Fruit fly (Drosophila melanogaster) whole organism, embryonic: Measurements from ENCODE around the gene CG9986.

Source experiments
- Abd-B ChIP-seq: fragments of 200-800 bp; sonication (Bioruptor generic); optimal IDR thresholded peaks from 2 replicates; lab custom pipeline; 2018; ENCODE audit warnings: missing biosample characterization, mild to moderate bottlenecking, missing genetic modification characterization, moderate library complexity
- CG12104 ChIP-seq: fragments of 200-800 bp; sonication (Bioruptor generic); optimal IDR thresholded peaks from 3 replicates; lab custom pipeline; 2016; ENCODE audit warnings: missing biosample characterization, missing genetic modification characterization
- CG12155 ChIP-seq: fragments of 200-800 bp; sonication (Bioruptor generic); optimal IDR thresholded peaks from 3 replicates; lab custom pipeline; 2016; ENCODE audit warnings: missing biosample characterization, missing genetic modification characterization
- CG12219 ChIP-seq: fragments of 200-800 bp; sonication (Bioruptor generic); optimal IDR thresholded peaks from 3 replicates; lab custom pipeline; 2018; ENCODE audit warnings: missing biosample characterization, mild to moderate bottlenecking, missing genetic modification characterization
- CG12391 ChIP-seq: fragments of 200-800 bp; sonication (Bioruptor generic); optimal IDR thresholded peaks from 3 replicates; lab custom pipeline; 2018; ENCODE audit warnings: missing biosample characterization, mild to moderate bottlenecking, missing genetic modification characterization, moderate library complexity
- CG14014 ChIP-seq: fragments of 200-800 bp; sonication (Bioruptor generic); IDR thresholded peaks from 2 replicates; pipeline ENCODE4 v1.3.6; 2022; ENCODE audit warnings: missing biosample characterization, missing genetic modification characterization
- CG15601 ChIP-seq: fragments of 200-800 bp; sonication (Bioruptor generic); optimal IDR thresholded peaks from 3 replicates; lab custom pipeline; 2019; ENCODE audit warnings: missing biosample characterization, mild to moderate bottlenecking, missing genetic modification characterization, moderate library complexity
- CG15696 ChIP-seq: fragments of 200-800 bp; sonication (Bioruptor generic); optimal IDR thresholded peaks from 2 replicates; lab custom pipeline; 2019; ENCODE audit warnings: missing biosample characterization, mild to moderate bottlenecking, missing genetic modification characterization, moderate library complexity
- CG1603 ChIP-seq: fragments of 200-800 bp; sonication (Bioruptor generic); optimal IDR thresholded peaks from 2 replicates; lab custom pipeline; 2019; ENCODE audit warnings: missing biosample characterization, mild to moderate bottlenecking, missing genetic modification characterization, moderate library complexity
- CG17359 ChIP-seq: fragments of 200-800 bp; sonication (Bioruptor generic); optimal IDR thresholded peaks from 3 replicates; lab custom pipeline; 2018; ENCODE audit warnings: missing biosample characterization, mild to moderate bottlenecking, missing genetic modification characterization, moderate library complexity
- CG18011 ChIP-seq: fragments of 200-800 bp; sonication (Bioruptor generic); optimal IDR thresholded peaks from 2 replicates; lab custom pipeline; 2017; ENCODE audit warnings: missing biosample characterization, missing genetic modification characterization, mild to moderate bottlenecking, moderate library complexity, missing genotype
- CG18476 ChIP-seq: fragments of 200-800 bp; sonication (Bioruptor generic); optimal IDR thresholded peaks from 2 replicates; lab custom pipeline; 2016; ENCODE audit warnings: missing biosample characterization, mild to moderate bottlenecking, missing genetic modification characterization
- CG2120 ChIP-seq: fragments of 200-800 bp; sonication (Bioruptor generic); optimal IDR thresholded peaks from 3 replicates; lab custom pipeline; 2016; ENCODE audit warnings: missing biosample characterization, missing genetic modification characterization
- CG30020 ChIP-seq: fragments of 200-800 bp; optimal IDR thresholded peaks from 2 replicates; lab custom pipeline; 2019; ENCODE audit warnings: missing biosample characterization, mild to moderate bottlenecking, missing genetic modification characterization, moderate library complexity
- CG3065 ChIP-seq: fragments of 200-800 bp; sonication (Bioruptor generic); optimal IDR thresholded peaks from 2 replicates; lab custom pipeline; 2016; ENCODE audit warnings: missing biosample characterization, missing genetic modification characterization
- CG31224 ChIP-seq: fragments of 200-800 bp; sonication (Bioruptor generic); IDR thresholded peaks from 2 replicates; pipeline ENCODE4 v1.3.6; 2022; ENCODE audit warnings: missing biosample characterization, missing genetic modification characterization
- CG3281 ChIP-seq: fragments of 200-800 bp; sonication (Bioruptor generic); optimal IDR thresholded peaks from 3 replicates; lab custom pipeline; 2017; ENCODE audit warnings: missing biosample characterization, mild to moderate bottlenecking, missing genetic modification characterization
- CG4328 ChIP-seq: fragments of 200-800 bp; sonication (Bioruptor generic); optimal IDR thresholded peaks from 3 replicates; lab custom pipeline; 2017; ENCODE audit warnings: missing biosample characterization, missing genetic modification reagents, missing genetic modification characterization
- CG43689 ChIP-seq: fragments of 200-800 bp; sonication (Bioruptor generic); IDR thresholded peaks from 2 replicates; pipeline ENCODE4 v1.3.6; 2022; ENCODE audit warnings: missing biosample characterization, missing genetic modification characterization
- CG6791 ChIP-seq: fragments of 200-800 bp; sonication (Bioruptor generic); IDR thresholded peaks from 3 replicates; pipeline ENCODE4 v1.3.6; 2022; ENCODE audit warnings: missing biosample characterization, missing genetic modification characterization; ENCODE audit not compliant: partially characterized antibody
- CG8281 ChIP-seq: fragments of 200-800 bp; sonication (Bioruptor generic); optimal IDR thresholded peaks from 2 replicates; lab custom pipeline; 2018; ENCODE audit warnings: missing biosample characterization, mild to moderate bottlenecking, missing genetic modification characterization, moderate library complexity
- CG8924 ChIP-seq: fragments of 200-800 bp; optimal IDR thresholded peaks from 3 replicates; lab custom pipeline; 2019; ENCODE audit warnings: missing biosample characterization, mild to moderate bottlenecking, missing genetic modification characterization, moderate library complexity
- CoRest ChIP-seq: fragments of 200-800 bp; sonication (Bioruptor generic); optimal IDR thresholded peaks from 3 replicates; lab custom pipeline; 2018; ENCODE audit warnings: missing biosample characterization, mild to moderate bottlenecking, missing genetic modification characterization, moderate library complexity
- Dbx ChIP-seq: fragments of 200-800 bp; sonication (Bioruptor generic); IDR thresholded peaks from 3 replicates; pipeline ENCODE4 v1.3.6; 2022; ENCODE audit warnings: missing biosample characterization, missing genetic modification characterization
- Dip2 ChIP-seq: fragments of 200-800 bp; sonication (Bioruptor generic); IDR thresholded peaks from 2 replicates; pipeline ENCODE4 v1.3.6; 2022; ENCODE audit warnings: missing biosample characterization, missing genetic modification characterization
- ERR ChIP-seq: fragments of 200-800 bp; sonication (Bioruptor generic); optimal IDR thresholded peaks from 2 replicates; lab custom pipeline; 2016; ENCODE audit warnings: missing biosample characterization, missing genetic modification characterization
- HHEX ChIP-seq: fragments of 200-800 bp; sonication (Bioruptor generic); optimal IDR thresholded peaks from 3 replicates; lab custom pipeline; 2017; ENCODE audit warnings: missing biosample characterization, mild to moderate bottlenecking, missing genetic modification characterization, missing genetic modification reagents
- HmgZ ChIP-seq: fragments of 200-800 bp; sonication (Bioruptor generic); optimal IDR thresholded peaks from 2 replicates; lab custom pipeline; 2018; ENCODE audit warnings: missing biosample characterization, mild to moderate bottlenecking, missing genetic modification characterization
- Meics ChIP-seq: fragments of 200-800 bp; sonication (Bioruptor generic); optimal IDR thresholded peaks from 2 replicates; lab custom pipeline; 2017; ENCODE audit warnings: missing biosample characterization, mild to moderate bottlenecking, missing genetic modification characterization
- Nf-YB ChIP-seq: fragments of 200-800 bp; sonication (Bioruptor generic); optimal IDR thresholded peaks from 3 replicates; lab custom pipeline; 2019; ENCODE audit warnings: missing biosample characterization, mild to moderate bottlenecking, missing genetic modification characterization, moderate library complexity
- Pdp1 ChIP-seq, 2 experiments: fragments of 200-800 bp; sonication (Bioruptor generic); optimal IDR thresholded peaks; 3 replicates each; lab custom pipeline; 2016; ENCODE audit warnings: missing biosample characterization in 2 of 2, missing genetic modification characterization in 2 of 2, mild to moderate bottlenecking in 1 of 2, moderate library complexity in 1 of 2
- Side ChIP-seq: fragments of 200-800 bp; sonication (Bioruptor generic); optimal IDR thresholded peaks from 2 replicates; lab custom pipeline; 2016; ENCODE audit warnings: missing biosample characterization, missing genetic modification characterization
- Taf1 ChIP-seq: fragments of 200-800 bp; sonication (Bioruptor generic); IDR thresholded peaks from 2 replicates; pipeline ENCODE4 v1.3.6; 2022; ENCODE audit warnings: missing biosample characterization, missing genetic modification characterization
- bbx ChIP-seq: fragments of 200-800 bp; sonication (Bioruptor generic); IDR thresholded peaks from 2 replicates; pipeline ENCODE4 v1.3.6; 2022; ENCODE audit warnings: missing biosample characterization, missing genetic modification characterization; ENCODE audit not compliant: partially characterized antibody
- bcd ChIP-seq: fragments of 200-800 bp; sonication (Bioruptor generic); optimal IDR thresholded peaks from 2 replicates; lab custom pipeline; 2017; ENCODE audit warnings: missing biosample characterization, mild to moderate bottlenecking, missing genetic modification characterization
- btn ChIP-seq: fragments of 200-800 bp; sonication (Bioruptor generic); optimal IDR thresholded peaks from 2 replicates; lab custom pipeline; 2016; ENCODE audit warnings: missing biosample characterization, missing genetic modification characterization
- chm ChIP-seq: fragments of 200-800 bp; sonication (Bioruptor generic); IDR thresholded peaks from 2 replicates; pipeline ENCODE4 v1.3.6; 2022; ENCODE audit warnings: missing biosample characterization, missing genetic modification characterization
- chn ChIP-seq: fragments of 200-800 bp; sonication (Bioruptor generic); optimal IDR thresholded peaks from 2 replicates; lab custom pipeline; 2016; ENCODE audit warnings: missing biosample characterization, missing genetic modification characterization
- eve ChIP-seq, 2 experiments: fragments of >200 bp; optimal IDR thresholded peaks; 2 replicates each; lab custom pipeline; 2017; ENCODE audit warnings: missing biosample characterization in 2 of 2, missing genetic modification characterization in 2 of 2
- exex ChIP-seq: fragments of 200-800 bp; sonication (Bioruptor generic); optimal IDR thresholded peaks from 4 replicates; lab custom pipeline; 2018; ENCODE audit warnings: missing biosample characterization, mild to moderate bottlenecking, missing genetic modification characterization, moderate library complexity
- maf-S ChIP-seq: fragments of 200-800 bp; sonication (Bioruptor generic); optimal IDR thresholded peaks from 2 replicates; lab custom pipeline; 2016; ENCODE audit warnings: missing biosample characterization, missing genetic modification characterization
- oc ChIP-seq: fragments of 200-800 bp; sonication (Bioruptor generic); optimal IDR thresholded peaks from 2 replicates; lab custom pipeline; 2018; ENCODE audit warnings: missing biosample characterization, mild to moderate bottlenecking, missing genetic modification characterization, moderate library complexity
- phol ChIP-seq: fragments of 200-800 bp; sonication (Bioruptor generic); optimal IDR thresholded peaks from 3 replicates; lab custom pipeline; 2018; ENCODE audit warnings: missing biosample characterization, mild to moderate bottlenecking, missing genetic modification characterization, moderate library complexity
- schlank ChIP-seq: fragments of 200-800 bp; sonication (Bioruptor generic); optimal IDR thresholded peaks from 2 replicates; lab custom pipeline; 2018; ENCODE audit warnings: missing biosample characterization, mild to moderate bottlenecking, missing genetic modification characterization
- sim ChIP-seq: fragments of 200-800 bp; sonication (Bioruptor generic); IDR thresholded peaks from 2 replicates; pipeline ENCODE4 v1.3.6; 2022; ENCODE audit warnings: missing biosample characterization, missing genetic modification characterization
- so ChIP-seq: fragments of 200-800 bp; sonication (Bioruptor generic); IDR thresholded peaks from 3 replicates; pipeline ENCODE4 v1.3.6; 2022; ENCODE audit warnings: missing biosample characterization, missing genetic modification characterization
- ssp ChIP-seq: fragments of 200-800 bp; sonication (Bioruptor generic); IDR thresholded peaks from 2 replicates; pipeline ENCODE4 v1.3.6; 2022; ENCODE audit warnings: missing biosample characterization, missing genetic modification characterization
- stc ChIP-seq: fragments of 200-800 bp; sonication (Bioruptor generic); IDR thresholded peaks from 2 replicates; pipeline ENCODE4 v1.3.6; 2022; ENCODE audit warnings: missing biosample characterization, missing genetic modification characterization
- sug ChIP-seq: fragments of 200-800 bp; optimal IDR thresholded peaks from 2 replicates; lab custom pipeline; 2019; ENCODE audit warnings: missing biosample characterization, mild to moderate bottlenecking, missing genetic modification characterization, moderate library complexity
- trem ChIP-seq: fragments of 200-800 bp; optimal IDR thresholded peaks from 3 replicates; lab custom pipeline; 2019; ENCODE audit warnings: missing biosample characterization, mild to moderate bottlenecking, missing genetic modification characterization, moderate library complexity
- yki ChIP-seq: fragments of >200 bp; optimal IDR thresholded peaks from 3 replicates; lab custom pipeline; 2018

Gene CG9986

dm6 chr3R:28631753-28632152, 25.9 kb downstream of the CG9986 start (continued):
- TF ChIP-seq Nf-YB (GFP tag; lab: Kevin White, UChicago) (no peak), trem (peak; percentile 46), CG12391 (tag; lab: Kevin White, UChicago) (peak; percentile 49), oc (tag; lab: Kevin White, UChicago) (no peak), ssp (0 out of 2 replicates have a peak, but pooled peaks have one; percentile 32), CG6791 (GFP tag; lab: Robert Waterston, UW) (no peak), sim (GFP tag; lab: Robert Waterston, UW) (no peak), HmgZ (tag; lab: Kevin White, UChicago) (no peak), CG4328 (GFP tag; lab: Kevin White, UChicago) (no peak), ERR (GFP tag; lab: Kevin White, UChicago) (no peak), CoRest (tag; lab: Kevin White, UChicago) (peak; percentile 26), CG14014 (GFP tag; lab: Robert Waterston, UW) (no peak), chn (GFP tag; lab: Kevin White, UChicago) (no peak), CG3281 (GFP tag; lab: Kevin White, UChicago) (peak; percentile 49), CG17359 (tag; lab: Kevin White, UChicago) (peak; percentile 66), btn (GFP tag; lab: Kevin White, UChicago) (peak; percentile 62), sug (no peak), eve (GFP tag; optimal IDR thresholded peaks at IDR 0.05; lab: Kevin White, UChicago) (peak; percentile 18 to 54), schlank (tag; lab: Kevin White, UChicago) (no peak), bcd (peak; percentile 49), CG12104 (GFP tag; lab: Kevin White, UChicago) (peak; percentile 15), CG15601 (no peak), stc (0 out of 2 replicates have a peak, but pooled peaks have one; percentile 37), Dbx (GFP tag; lab: Robert Waterston, UW) (0 out of 3 replicates have a peak, but pooled peaks have one; percentile 52), Pdp1 (GFP tag; optimal IDR thresholded peaks at IDR 0.05; lab: Kevin White, UChicago) (peak; percentile 12 to 55), Taf1 (GFP tag; lab: Robert Waterston, UW) (no peak), bbx (GFP tag; lab: Robert Waterston, UW) (no peak), chm (GFP tag; lab: Robert Waterston, UW) (no peak; the same call in 1 of the 2 replicates), CG31224 (GFP tag; lab: Robert Waterston, UW) (0 out of 2 replicates have a peak, but pooled peaks have one; percentile 23), so (GFP tag; lab: Robert Waterston, UW) (no peak), CG43689 (GFP tag; lab: Robert Waterston, UW) (no peak), exex (no peak), CG12155 (peak; percentile 32), CG1603 (tag; lab: Kevin White, UChicago) (peak; percentile 77), CG18476 (peak; percentile 17), CG8281 (tag; lab: Kevin White, UChicago) (no peak), CG2120 (GFP tag; lab: Kevin White, UChicago) (peak; percentile 53), phol (tag; lab: Kevin White, UChicago) (peak; percentile 64), CG12219 (GFP tag; lab: Kevin White, UChicago) (no peak), CG3065 (GFP tag; lab: Kevin White, UChicago) (no peak), yki (lab: Kevin White, UChicago) (no peak), CG15696 (tag; lab: Kevin White, UChicago) (peak; percentile 75), Meics (GFP tag; lab: Kevin White, UChicago) (peak; percentile 56), CG18011 (GFP tag; lab: Kevin White, UChicago) (no peak), CG30020 (tag; lab: Kevin White, UChicago) (no peak), Side (GFP tag; lab: Kevin White, UChicago) (peak; percentile 50), Abd-B (GFP tag; lab: Kevin White, UChicago) (peak; percentile 39), HHEX (GFP tag; lab: Kevin White, UChicago) (peak; percentile 4), Dip2 (GFP tag; lab: Robert Waterston, UW) (no peak), maf-S (peak; percentile 22), CG8924 (tag; lab: Kevin White, UChicago) (peak; percentile 68)
